In genomic region chrIV:78206-78605, ce11 we compare ENCODE assay signal across 3 worm cellular contexts.
TF ChIP-seq lines count a peak whose summit lies in the region.

No protein-coding gene starts in this region.

TF ChIP-seq in whole organism, L1 larva, 84 proteins besides CTCF, POLR2A, EP300 and RAD21:
- peak; percentile 22 for TF ChIP-seq nhr-85 (tag; lab: Kevin White, UChicago)
- TF ChIP-seq swsn-7 (tag; optimal IDR thresholded peaks at IDR 0.05; lab: Kevin White, UChicago): no peak

TF ChIP-seq in whole organism, L3 larva, 47 proteins besides CTCF, POLR2A, EP300 and RAD21:
- TF ChIP-seq mml-1 (tag; optimal IDR thresholded peaks at IDR 0.05; lab: Kevin White, UChicago): no peak
- peak; percentile 3 for TF ChIP-seq pha-4 (tag; optimal IDR thresholded peaks at IDR 0.05; lab: Kevin White, UChicago)
- no peak for TF ChIP-seq ceh-9 (tag; optimal IDR thresholded peaks at IDR 0.05; lab: Kevin White, UChicago)
- TF ChIP-seq jun-1 (tag; optimal IDR thresholded peaks at IDR 0.05; lab: Kevin White, UChicago): no peak
- no peak for TF ChIP-seq nhr-67 (tag; optimal IDR thresholded peaks at IDR 0.05; lab: Kevin White, UChicago)
- no peak for TF ChIP-seq nhr-25 (tag; optimal IDR thresholded peaks at IDR 0.05; lab: Kevin White, UChicago)

TF ChIP-seq in whole organism, L4 larva, 104 proteins besides CTCF, POLR2A, EP300 and RAD21:
- TF ChIP-seq php-3 (GFP tag; IDR thresholded peaks at IDR 0.05; lab: Robert Waterston, UW) (peak; percentile 65; the same call in 1 of the 2 replicates), unc-62 (GFP tag; optimal IDR thresholded peaks at IDR 0.05 in 1 of 2; lab: Kevin White, UChicago) (peak in 1 of 2 experiments; percentile 74), unc-62 (tag; optimal IDR thresholded peaks at IDR 0.05; lab: Kevin White, UChicago) (no peak), lin-1 (GFP tag; IDR thresholded peaks at IDR 0.05; lab: Robert Waterston, UW) (no peak)
